Worm (Caenorhabditis elegans) whole organism, early embryonic: ENCODE results near the gene srt-20.

Experiments
- B0310.2 ChIP-seq: sonication (generic microtip); optimal IDR thresholded peaks from 2 replicates; lab custom pipeline; 2016; ENCODE audit warnings: mild to moderate bottlenecking, missing genetic modification characterization, missing compliant biosample characterization
- F13C5.2 ChIP-seq: sonication (generic microtip); optimal IDR thresholded peaks from 2 replicates; lab custom pipeline; 2017; ENCODE audit warnings: mild to moderate bottlenecking, missing genetic modification characterization, inconsistent platforms, missing compliant biosample characterization
- ama-1 ChIP-seq: fragments of 150-350 bp; optimal IDR thresholded peaks from 2 replicates; lab custom pipeline; 2014
- ceh-13 ChIP-seq: fragments of 200-800 bp; sonication (Bioruptor generic); optimal IDR thresholded peaks from 2 replicates; lab custom pipeline; 2018; ENCODE audit warnings: mild to moderate bottlenecking, missing genetic modification characterization, missing compliant biosample characterization
- ceh-36 ChIP-seq: sonication (generic microtip); optimal IDR thresholded peaks from 2 replicates; lab custom pipeline; 2016; ENCODE audit warnings: missing genetic modification characterization, inconsistent platforms, missing compliant biosample characterization
- ets-7 ChIP-seq: sonication (generic microtip); optimal IDR thresholded peaks from 2 replicates; lab custom pipeline; 2016; ENCODE audit warnings: missing genotype, missing genetic modification characterization, missing compliant biosample characterization
- hmbx-1 ChIP-seq: sonication (generic microtip); optimal IDR thresholded peaks from 2 replicates; lab custom pipeline; 2016; ENCODE audit warnings: mild to moderate bottlenecking, missing genetic modification characterization, missing compliant biosample characterization
- hmg-4 ChIP-seq: fragments of 200-800 bp; sonication (Bioruptor generic); optimal IDR thresholded peaks from 2 replicates; lab custom pipeline; 2018; ENCODE audit warnings: mild to moderate bottlenecking, missing genetic modification characterization, missing compliant biosample characterization
- scrt-1 ChIP-seq: fragments of 200-800 bp; sonication (Bioruptor generic); IDR thresholded peaks from 2 replicates; pipeline ENCODE4 v1.3.6; 2022; ENCODE audit warnings: missing genetic modification characterization, missing compliant biosample characterization
- sea-1 ChIP-seq: fragments of 200-800 bp; sonication (Bioruptor generic); conservative IDR thresholded peaks from 2 replicates; pipeline ENCODE4 v1.3.6; 2022; ENCODE audit warnings: missing genetic modification characterization, missing compliant biosample characterization
- tbx-11 ChIP-seq: fragments of 200-800 bp; sonication (Bioruptor generic); IDR thresholded peaks from 2 replicates; pipeline ENCODE4 v1.3.6; 2022; ENCODE audit warnings: missing genetic modification characterization, missing compliant biosample characterization
- tbx-37 ChIP-seq: fragments of 200-800 bp; sonication (Bioruptor generic); conservative IDR thresholded peaks from 2 replicates; pipeline ENCODE4 v1.3.6; 2022; ENCODE audit warnings: missing genetic modification reagents, missing genetic modification characterization, missing compliant biosample characterization
- tra-4 ChIP-seq: sonication (generic microtip); optimal IDR thresholded peaks from 2 replicates; lab custom pipeline; 2017; ENCODE audit warnings: missing genetic modification characterization, missing compliant biosample characterization

ce11 chrV:4298579-4298978 lies 19.9 kb upstream of the srt-20 start, which contains the start of gene ZC132.11:
- no peak for TF ChIP-seq F13C5.2
- no peak for TF ChIP-seq ama-1
- no peak for TF ChIP-seq B0310.2 (tag; lab: Kevin White, UChicago)
- no peak for TF ChIP-seq scrt-1 (GFP tag; lab: Robert Waterston, UW)
- TF ChIP-seq ceh-13 (GFP tag; lab: Kevin White, UChicago): no peak
- no peak for TF ChIP-seq hmbx-1 (tag; lab: Kevin White, UChicago)
- TF ChIP-seq tra-4: no peak
- TF ChIP-seq tbx-37 (GFP tag; lab: Robert Waterston, UW): no peak
- TF ChIP-seq ets-7 (tag; lab: Kevin White, UChicago): no peak
- TF ChIP-seq tbx-11: no peak
- no peak for TF ChIP-seq hmg-4 (GFP tag; lab: Kevin White, UChicago)
- TF ChIP-seq ceh-36: no peak
- no peak for TF ChIP-seq sea-1 (GFP tag; lab: Robert Waterston, UW)
